Fruit fly (Drosophila melanogaster) whole organism, adult: ENCODE data around the gene CG15429.

Experiments
- CG11617 ChIP-seq: fragments of 200-800 bp; sonication (Bioruptor generic); optimal IDR thresholded peaks from 2 replicates; lab custom pipeline; 2017; ENCODE audit warnings: mild to moderate bottlenecking, missing biosample characterization, missing genetic modification reagents, missing genetic modification characterization
- CG1620 ChIP-seq: fragments of 200-800 bp; sonication (Bioruptor generic); optimal IDR thresholded peaks from 2 replicates; lab custom pipeline; 2016; ENCODE audit warnings: missing biosample characterization, missing genetic modification characterization
- CG33017 ChIP-seq: fragments of 200-800 bp; sonication (Bioruptor generic); optimal IDR thresholded peaks from 2 replicates; lab custom pipeline; 2018; ENCODE audit warnings: missing biosample characterization, mild to moderate bottlenecking, missing genetic modification characterization, moderate library complexity
- CG5204 ChIP-seq: fragments of 200-800 bp; sonication (Bioruptor generic); optimal IDR thresholded peaks from 2 replicates; lab custom pipeline; 2016; ENCODE audit warnings: missing biosample characterization, missing genetic modification characterization
- CG7045 ChIP-seq: fragments of 200-800 bp; sonication (Bioruptor generic); optimal IDR thresholded peaks from 2 replicates; lab custom pipeline; 2017; ENCODE audit warnings: missing biosample characterization, mild to moderate bottlenecking, missing genetic modification characterization
- CG7101 ChIP-seq: fragments of 200-800 bp; sonication (Bioruptor generic); optimal IDR thresholded peaks from 2 replicates; lab custom pipeline; 2018; ENCODE audit warnings: missing biosample characterization, mild to moderate bottlenecking, missing genetic modification characterization, moderate library complexity
- Crg-1 ChIP-seq: fragments of 200-800 bp; sonication (Bioruptor generic); optimal IDR thresholded peaks from 2 replicates; lab custom pipeline; 2016; ENCODE audit warnings: missing biosample characterization, missing genetic modification characterization
- Mnt ChIP-seq: fragments of 200-800 bp; sonication (Bioruptor generic); optimal IDR thresholded peaks from 2 replicates; lab custom pipeline; 2016; ENCODE audit warnings: missing biosample characterization, mild to moderate bottlenecking, missing genetic modification characterization
- bab1 ChIP-seq: fragments of 200-800 bp; sonication (Bioruptor generic); optimal IDR thresholded peaks from 3 replicates; lab custom pipeline; 2019; ENCODE audit warnings: missing biosample characterization, mild to moderate bottlenecking, missing genetic modification characterization, moderate library complexity
- cnc ChIP-seq, 2 experiments: fragments of >200 bp; optimal IDR thresholded peaks; 2 replicates each; lab custom pipeline; 2017
- kay ChIP-seq: fragments of 200-800 bp; sonication (Bioruptor generic); peaks from one replicate; lab custom pipeline; 2016; ENCODE audit warnings: missing biosample characterization, missing genetic modification characterization, borderline replicate concordance
- ovo ChIP-seq: fragments of 200-800 bp; sonication (Bioruptor generic); optimal IDR thresholded peaks from 2 replicates; lab custom pipeline; 2016; ENCODE audit warnings: missing biosample characterization, missing genetic modification characterization
- pad ChIP-seq: fragments of 200-800 bp; sonication (Bioruptor generic); optimal IDR thresholded peaks from 3 replicates; lab custom pipeline; 2017; ENCODE audit warnings: missing biosample characterization, missing genetic modification characterization, mild to moderate bottlenecking, moderate library complexity, missing genetic modification reagents
- toe ChIP-seq: fragments of 200-800 bp; sonication (Bioruptor generic); optimal IDR thresholded peaks from 2 replicates; lab custom pipeline; 2016; ENCODE audit warnings: missing biosample characterization, missing genetic modification characterization

dm6 chr2L:4375035-4376009, 22.5 kb downstream of the CG15429 start:
- TF ChIP-seq pad (GFP tag; lab: Kevin White, UChicago) (no peak), CG33017 (tag; lab: Kevin White, UChicago) (no peak), Mnt (GFP tag; lab: Kevin White, UChicago) (no peak), CG7101 (tag; lab: Kevin White, UChicago) (no peak), kay (no peak), CG5204 (GFP tag; lab: Kevin White, UChicago) (no peak), ovo (GFP tag; lab: Kevin White, UChicago) (no peak), bab1 (GFP tag; lab: Kevin White, UChicago) (no peak), CG7045 (GFP tag; lab: Kevin White, UChicago) (no peak), Crg-1 (no peak), CG11617 (GFP tag; lab: Kevin White, UChicago) (no peak), toe (GFP tag; lab: Kevin White, UChicago) (no peak), cnc (optimal IDR thresholded peaks at IDR 0.05; lab: Kevin White, UChicago) (no peak), CG1620 (GFP tag; lab: Kevin White, UChicago) (no peak)
